Fruit fly (Drosophila melanogaster): ENCODE measurements around the gene Ucp4B.

Ucp4B gene

DNA sequence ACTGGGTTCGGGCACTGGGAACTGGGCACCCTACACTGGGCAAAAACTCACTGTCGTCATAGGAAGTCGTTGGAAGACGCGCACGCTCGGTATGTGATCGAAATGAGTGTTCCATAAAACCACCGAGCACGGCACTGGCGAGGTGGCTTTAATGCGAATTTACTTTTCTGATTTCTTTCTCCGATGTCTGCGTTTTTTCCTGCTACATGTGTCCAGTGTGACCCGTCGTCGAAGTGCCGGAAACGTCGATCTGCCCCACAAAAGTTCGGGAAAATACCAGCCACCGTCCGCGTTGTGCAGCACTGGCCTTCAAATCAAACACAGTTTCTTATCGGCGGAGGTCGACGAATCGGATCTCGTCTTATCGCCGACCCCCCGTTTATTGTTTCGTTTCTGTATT, 29.6 kb downstream of the Ucp4B start, which contains the start of gene Kdm5 (continued):
- TF ChIP-seq Lim3 (GFP tag; IDR thresholded peaks at IDR 0.05) (no peak), pb (GFP tag; optimal IDR thresholded peaks at IDR 0.05) (peak; percentile 46), nerfin-2 (GFP tag; IDR thresholded peaks at IDR 0.05; ENCODE audit: partially characterized antibody) (no peak), Nf-YB (GFP tag; optimal IDR thresholded peaks at IDR 0.05) (peak; percentile 54), CG2712 (tag; optimal IDR thresholded peaks at IDR 0.05) (peak; percentile 24), unpg (GFP tag; optimal IDR thresholded peaks at IDR 0.05) (no peak), Hr3 (GFP tag; optimal IDR thresholded peaks at IDR 0.05) (peak; percentile 24), Spps (tag; optimal IDR thresholded peaks at IDR 0.05) (no peak), CG6689 (GFP tag; IDR thresholded peaks at IDR 0.05) (0 out of 2 replicates have a peak, but pooled peaks have one; percentile 14), insv (GFP tag; optimal IDR thresholded peaks at IDR 0.05) (peak in 1 of 2 experiments; percentile 27), Mrtf (GFP tag; IDR thresholded peaks at IDR 0.05) (no peak), Oaz (GFP tag; IDR thresholded peaks at IDR 0.05) (no peak), zen2 (GFP tag; IDR thresholded peaks at IDR 0.05; ENCODE audit: partially characterized antibody) (no peak), MESR4 (GFP tag; optimal IDR thresholded peaks at IDR 0.05) (peak; percentile 91), Ets97D (GFP tag; optimal IDR thresholded peaks at IDR 0.05) (peak; percentile 86), zfh1 (GFP tag; IDR thresholded peaks at IDR 0.05) (peak; percentile 73), CG12236 (GFP tag; optimal IDR thresholded peaks at IDR 0.05) (no peak), CG32532 (GFP tag; IDR thresholded peaks at IDR 0.05) (peak; percentile 58), CG4854 (GFP tag; optimal IDR thresholded peaks at IDR 0.05) (no peak), CG12391 (tag; optimal IDR thresholded peaks at IDR 0.05) (peak; percentile 9), Opbp (GFP tag; IDR thresholded peaks at IDR 0.05; ENCODE audit: partially characterized antibody) (no peak; the same call in 2 of the 3 replicates), gem (tag; optimal IDR thresholded peaks at IDR 0.05) (no peak), CG1529 (GFP tag; optimal IDR thresholded peaks at IDR 0.05) (no peak), CG6683 (GFP tag; optimal IDR thresholded peaks at IDR 0.05) (no peak), dpn (GFP tag; optimal IDR thresholded peaks at IDR 0.05) (peak in 1 of 2 experiments; percentile 39), CG8281 (tag; optimal IDR thresholded peaks at IDR 0.05) (no peak), zf30C (GFP tag; optimal IDR thresholded peaks at IDR 0.05) (no peak), CG6854 (GFP tag; optimal IDR thresholded peaks at IDR 0.05) (no peak), salm (tag; optimal IDR thresholded peaks at IDR 0.05) (no peak), Fer1 (GFP tag; optimal IDR thresholded peaks at IDR 0.05) (peak; percentile 48), CG3065 (GFP tag; optimal IDR thresholded peaks at IDR 0.05) (no peak), Dll (GFP tag; IDR thresholded peaks at IDR 0.05; ENCODE audit: partially characterized antibody) (no peak), Dbx (GFP tag; IDR thresholded peaks at IDR 0.05) (peak; percentile 58; the same call in 2 of the 3 replicates), exex (tag; optimal IDR thresholded peaks at IDR 0.05) (peak; percentile 37), CG2678 (tag; optimal IDR thresholded peaks at IDR 0.05) (no peak), Dek (tag; optimal IDR thresholded peaks at IDR 0.05) (no peak), Hmr (GFP tag; optimal IDR thresholded peaks at IDR 0.05) (peak; percentile 54), Sox102F (GFP tag; optimal IDR thresholded peaks at IDR 0.05) (no peak), bsh (GFP tag; optimal IDR thresholded peaks at IDR 0.05) (no peak), CG10959 (GFP tag; IDR thresholded peaks at IDR 0.05) (no peak), nerfin-1 (tag; optimal IDR thresholded peaks at IDR 0.05) (no peak), Elba2 (GFP tag; optimal IDR thresholded peaks at IDR 0.05) (peak; percentile 9), Abd-B (GFP tag; optimal IDR thresholded peaks at IDR 0.05) (no peak), CG10209 (GFP tag; optimal IDR thresholded peaks at IDR 0.05) (no peak), CG11085 (GFP tag; IDR thresholded peaks at IDR 0.05) (no peak), Doc3 (GFP tag; IDR thresholded peaks at IDR 0.05; ENCODE audit: partially characterized antibody) (no peak), NFAT (GFP tag; IDR thresholded peaks at IDR 0.05) (peak; percentile 56), CG3726 (GFP tag; IDR thresholded peaks at IDR 0.05) (no peak), CG12071 (GFP tag; optimal IDR thresholded peaks at IDR 0.05) (no peak), CG11723 (GFP tag; optimal IDR thresholded peaks at IDR 0.05) (no peak)

Measured in whole organism, embryonic.